Fruit fly (Drosophila melanogaster) whole organism, embryonic: Measurements from ENCODE around the gene CG43163.
A peak's percentile ranks its signal among the peaks of the same experiment; 100 is the strongest.

Experiments used
- Ada2b ChIP-seq: fragments of 200-800 bp; sonication (Bioruptor generic); IDR thresholded peaks from 2 replicates; pipeline ENCODE4 v1.3.6; 2022; ENCODE audit warnings: missing biosample characterization, missing genetic modification characterization
- Atf3 ChIP-seq: fragments of 200-800 bp; sonication (Bioruptor generic); optimal IDR thresholded peaks from 3 replicates; lab custom pipeline; 2016; ENCODE audit warnings: missing biosample characterization, missing genetic modification characterization
- CG10366 ChIP-seq: fragments of 200-800 bp; sonication (Bioruptor generic); IDR thresholded peaks from 2 replicates; pipeline ENCODE4 v1.3.6; 2022; ENCODE audit warnings: missing biosample characterization, missing genetic modification characterization
- CG10462 ChIP-seq: fragments of 200-800 bp; sonication (Bioruptor generic); optimal IDR thresholded peaks from 2 replicates; lab custom pipeline; 2016; ENCODE audit warnings: missing biosample characterization, missing genetic modification characterization
- CG10565 ChIP-seq: fragments of 200-800 bp; sonication (Bioruptor generic); optimal IDR thresholded peaks from 3 replicates; lab custom pipeline; 2016; ENCODE audit warnings: missing biosample characterization, mild to moderate bottlenecking, missing genetic modification characterization
- CG10979 ChIP-seq: fragments of 200-800 bp; sonication (Bioruptor generic); optimal IDR thresholded peaks from 2 replicates; lab custom pipeline; 2018; ENCODE audit warnings: missing biosample characterization, mild to moderate bottlenecking, missing genetic modification characterization, moderate library complexity
- CG12071 ChIP-seq: fragments of 200-800 bp; sonication (Bioruptor generic); optimal IDR thresholded peaks from 3 replicates; lab custom pipeline; 2018; ENCODE audit warnings: missing biosample characterization, mild to moderate bottlenecking, missing genetic modification characterization
- CG13287 ChIP-seq: fragments of 200-800 bp; sonication (Bioruptor generic); IDR thresholded peaks from 2 replicates; pipeline ENCODE4 v1.3.6; 2022; ENCODE audit warnings: missing biosample characterization, missing genetic modification characterization; ENCODE audit not compliant: partially characterized antibody
- CG13624 ChIP-seq: fragments of 200-800 bp; sonication (Bioruptor generic); optimal IDR thresholded peaks from 2 replicates; lab custom pipeline; 2016; ENCODE audit warnings: missing biosample characterization, missing genetic modification characterization
- CG15011 ChIP-seq: fragments of 200-800 bp; sonication (Bioruptor generic); optimal IDR thresholded peaks from 3 replicates; lab custom pipeline; 2018; ENCODE audit warnings: missing biosample characterization, mild to moderate bottlenecking, missing genetic modification characterization
- CG1603 ChIP-seq: fragments of 200-800 bp; sonication (Bioruptor generic); optimal IDR thresholded peaks from 2 replicates; lab custom pipeline; 2019; ENCODE audit warnings: missing biosample characterization, mild to moderate bottlenecking, missing genetic modification characterization, moderate library complexity
- CG16863 ChIP-seq: fragments of 200-800 bp; sonication (Bioruptor generic); optimal IDR thresholded peaks from 3 replicates; lab custom pipeline; 2016; ENCODE audit warnings: missing biosample characterization, missing genetic modification characterization
- CG17385 ChIP-seq: fragments of 200-800 bp; sonication (Bioruptor generic); optimal IDR thresholded peaks from 3 replicates; lab custom pipeline; 2018; ENCODE audit warnings: missing biosample characterization, mild to moderate bottlenecking, missing genetic modification characterization
- CG18599 ChIP-seq: fragments of 200-800 bp; sonication (Bioruptor generic); optimal IDR thresholded peaks from 3 replicates; lab custom pipeline; 2017; ENCODE audit warnings: missing biosample characterization, missing genetic modification characterization, mild to moderate bottlenecking, moderate library complexity, missing genetic modification reagents
- CG2202 ChIP-seq: fragments of 200-800 bp; sonication (Bioruptor generic); optimal IDR thresholded peaks from 2 replicates; lab custom pipeline; 2018; ENCODE audit warnings: missing biosample characterization, mild to moderate bottlenecking, missing genetic modification characterization
- CG31388 ChIP-seq: fragments of 200-800 bp; sonication (Bioruptor generic); optimal IDR thresholded peaks from 2 replicates; lab custom pipeline; 2016; ENCODE audit warnings: missing biosample characterization, missing genetic modification characterization
- CG31441 ChIP-seq: fragments of 200-800 bp; sonication (Bioruptor generic); IDR thresholded peaks from 2 replicates; pipeline ENCODE4 v1.3.6; 2022; ENCODE audit warnings: missing biosample characterization, missing genetic modification characterization
- CG32772 ChIP-seq: fragments of 200-800 bp; sonication (Bioruptor generic); IDR thresholded peaks from 2 replicates; pipeline ENCODE4 v1.3.6; 2022; ENCODE audit warnings: missing biosample characterization, missing genetic modification characterization
- CG4424 ChIP-seq: fragments of 200-800 bp; sonication (Bioruptor generic); optimal IDR thresholded peaks from 3 replicates; lab custom pipeline; 2016; ENCODE audit warnings: missing biosample characterization, missing genetic modification characterization
- CG6654 ChIP-seq: fragments of 200-800 bp; sonication (Bioruptor generic); optimal IDR thresholded peaks from 2 replicates; lab custom pipeline; 2017; ENCODE audit warnings: missing biosample characterization, mild to moderate bottlenecking, missing genetic modification characterization
- CG6854 ChIP-seq: fragments of 200-800 bp; sonication (Bioruptor generic); optimal IDR thresholded peaks from 3 replicates; lab custom pipeline; 2017; ENCODE audit warnings: missing biosample characterization, mild to moderate bottlenecking, missing genetic modification characterization
- CG8944 ChIP-seq: fragments of 200-800 bp; sonication (Bioruptor generic); optimal IDR thresholded peaks from 3 replicates; lab custom pipeline; 2016; ENCODE audit warnings: missing biosample characterization, missing genetic modification characterization
- CG9797 ChIP-seq: fragments of 200-800 bp; sonication (Bioruptor generic); optimal IDR thresholded peaks from 3 replicates; lab custom pipeline; 2018; ENCODE audit warnings: missing biosample characterization, mild to moderate bottlenecking, missing genetic modification characterization
- CkIIα-i1 ChIP-seq: fragments of 200-800 bp; sonication (Bioruptor generic); IDR thresholded peaks from 2 replicates; pipeline ENCODE4 v1.3.6; 2022; ENCODE audit warnings: missing biosample characterization, missing genetic modification characterization
- Dp ChIP-seq: fragments of 200-800 bp; sonication (Bioruptor generic); optimal IDR thresholded peaks from 2 replicates; lab custom pipeline; 2018; ENCODE audit warnings: missing biosample characterization, mild to moderate bottlenecking, missing genetic modification characterization, moderate library complexity
- E2f1 ChIP-seq: fragments of 200-800 bp; sonication (Bioruptor generic); IDR thresholded peaks from 2 replicates; pipeline ENCODE4 v1.3.6; 2022; ENCODE audit warnings: missing biosample characterization, missing genetic modification characterization
- HLH3B ChIP-seq: fragments of 200-800 bp; sonication (Bioruptor generic); IDR thresholded peaks from 2 replicates; pipeline ENCODE4 v1.3.6; 2022; ENCODE audit warnings: missing biosample characterization, missing genetic modification characterization
- Hr51 ChIP-seq, 2 experiments: fragments of 200-800 bp; sonication (Bioruptor generic); optimal IDR thresholded peaks; 2 replicates in 1 of 2; 3 replicates in 1 of 2; lab custom pipeline; 2016 to 2018; ENCODE audit warnings: missing biosample characterization in 2 of 2, missing genetic modification characterization in 2 of 2, mild to moderate bottlenecking in 1 of 2, moderate library complexity in 1 of 2
- Max ChIP-seq: fragments of 200-800 bp; sonication (Bioruptor generic); optimal IDR thresholded peaks from 2 replicates; lab custom pipeline; 2016; ENCODE audit warnings: missing biosample characterization, mild to moderate bottlenecking, missing genetic modification characterization
- NfI ChIP-seq: fragments of 200-800 bp; sonication (Bioruptor generic); optimal IDR thresholded peaks from 3 replicates; lab custom pipeline; 2018; ENCODE audit warnings: missing biosample characterization, mild to moderate bottlenecking, missing genetic modification characterization, moderate library complexity
- Oaz ChIP-seq: fragments of 200-800 bp; sonication (Bioruptor generic); IDR thresholded peaks from 2 replicates; pipeline ENCODE4 v1.3.6; 2022; ENCODE audit warnings: missing biosample characterization, missing genetic modification characterization
- Pdp1 ChIP-seq, 2 experiments: fragments of 200-800 bp; sonication (Bioruptor generic); optimal IDR thresholded peaks; 3 replicates each; lab custom pipeline; 2016; ENCODE audit warnings: missing biosample characterization in 2 of 2, missing genetic modification characterization in 2 of 2, mild to moderate bottlenecking in 1 of 2, moderate library complexity in 1 of 2
- Sin3A ChIP-seq: fragments of >200 bp; optimal IDR thresholded peaks from 2 replicates; lab custom pipeline; 2018
- Sox100B ChIP-seq: fragments of 200-800 bp; sonication (Bioruptor generic); optimal IDR thresholded peaks from 3 replicates; lab custom pipeline; 2018; ENCODE audit warnings: missing biosample characterization, mild to moderate bottlenecking, missing genetic modification characterization
- Spps ChIP-seq: fragments of 200-800 bp; sonication (Bioruptor generic); optimal IDR thresholded peaks from 2 replicates; lab custom pipeline; 2018; ENCODE audit warnings: missing biosample characterization, mild to moderate bottlenecking, missing genetic modification characterization
- al ChIP-seq: fragments of 200-800 bp; sonication (Bioruptor generic); IDR thresholded peaks from 2 replicates; pipeline ENCODE4 v1.3.6; 2022; ENCODE audit warnings: missing biosample characterization, missing genetic modification characterization
- chinmo ChIP-seq: fragments of 200-800 bp; sonication (Bioruptor generic); IDR thresholded peaks from 4 replicates; pipeline ENCODE4 v1.3.6; 2022; ENCODE audit warnings: missing biosample characterization, missing genetic modification characterization; ENCODE audit not compliant: partially characterized antibody
- ems ChIP-seq: fragments of 200-800 bp; sonication (Bioruptor generic); optimal IDR thresholded peaks from 3 replicates; lab custom pipeline; 2016; ENCODE audit warnings: missing biosample characterization, missing genetic modification characterization
- eve ChIP-seq, 2 experiments: fragments of >200 bp; optimal IDR thresholded peaks; 2 replicates each; lab custom pipeline; 2017; ENCODE audit warnings: missing biosample characterization in 2 of 2, missing genetic modification characterization in 2 of 2
- ftz-f1 ChIP-seq: fragments of 200-800 bp; sonication (Bioruptor generic); optimal IDR thresholded peaks from 2 replicates; lab custom pipeline; 2016; ENCODE audit warnings: missing biosample characterization, missing genetic modification characterization
- gt ChIP-seq: fragments of 200-800 bp; sonication (Bioruptor generic); IDR thresholded peaks from 2 replicates; pipeline ENCODE4 v1.3.6; 2022; ENCODE audit warnings: missing biosample characterization, missing genetic modification characterization
- jigr1 ChIP-seq: fragments of 200-800 bp; sonication (Bioruptor generic); IDR thresholded peaks from 3 replicates; pipeline ENCODE4 v1.3.6; 2022; ENCODE audit warnings: missing biosample characterization, missing genetic modification characterization
- kah ChIP-seq: fragments of 200-800 bp; sonication (Bioruptor generic); optimal IDR thresholded peaks from 2 replicates; lab custom pipeline; 2018; ENCODE audit warnings: missing biosample characterization, mild to moderate bottlenecking, missing genetic modification characterization
- lab ChIP-seq: fragments of 200-800 bp; sonication (Bioruptor generic); optimal IDR thresholded peaks from 3 replicates; lab custom pipeline; 2017; ENCODE audit warnings: missing biosample characterization, missing genetic modification characterization, mild to moderate bottlenecking, moderate library complexity, missing genetic modification reagents
- odd ChIP-seq: fragments of 200-800 bp; sonication (Bioruptor generic); optimal IDR thresholded peaks from 2 replicates; lab custom pipeline; 2017; ENCODE audit warnings: missing biosample characterization, mild to moderate bottlenecking, missing genetic modification characterization
- pnt ChIP-seq: fragments of 200-800 bp; sonication (Bioruptor generic); optimal IDR thresholded peaks from 3 replicates; lab custom pipeline; 2016; ENCODE audit warnings: missing biosample characterization, missing genetic modification characterization
- prd ChIP-seq, 3 experiments: fragments of >200 bp in 2 of 3; fragments of 200-800 bp in 1 of 3; sonication (Bioruptor generic) in 1 of 3; optimal IDR thresholded peaks in 2 of 3; IDR thresholded peaks in 1 of 3; 2 replicates in 2 of 3; 3 replicates in 1 of 3; pipeline versions ENCODE4 v1.3.6 to Lab custom; 2017 to 2022; ENCODE audit warnings: missing biosample characterization in 1 of 3, missing genetic modification characterization in 1 of 3
- salm ChIP-seq: fragments of 200-800 bp; sonication (Bioruptor generic); optimal IDR thresholded peaks from 2 replicates; lab custom pipeline; 2018; ENCODE audit warnings: missing biosample characterization, mild to moderate bottlenecking, missing genetic modification characterization
- tgo ChIP-seq: fragments of 200-800 bp; sonication (Bioruptor generic); IDR thresholded peaks from 3 replicates; pipeline ENCODE4 v1.3.6; 2022; ENCODE audit warnings: missing biosample characterization, missing genetic modification characterization
- tio ChIP-seq: fragments of 200-800 bp; sonication (Bioruptor generic); optimal IDR thresholded peaks from 2 replicates; lab custom pipeline; 2017; ENCODE audit warnings: missing biosample characterization, missing genetic modification characterization, inconsistent platforms
- twi ChIP-seq: fragments of 200-800 bp; optimal IDR thresholded peaks from 2 replicates; lab custom pipeline; 2019; ENCODE audit warnings: missing biosample characterization, mild to moderate bottlenecking, missing genetic modification characterization, moderate library complexity

CG43163 gene

DNA sequence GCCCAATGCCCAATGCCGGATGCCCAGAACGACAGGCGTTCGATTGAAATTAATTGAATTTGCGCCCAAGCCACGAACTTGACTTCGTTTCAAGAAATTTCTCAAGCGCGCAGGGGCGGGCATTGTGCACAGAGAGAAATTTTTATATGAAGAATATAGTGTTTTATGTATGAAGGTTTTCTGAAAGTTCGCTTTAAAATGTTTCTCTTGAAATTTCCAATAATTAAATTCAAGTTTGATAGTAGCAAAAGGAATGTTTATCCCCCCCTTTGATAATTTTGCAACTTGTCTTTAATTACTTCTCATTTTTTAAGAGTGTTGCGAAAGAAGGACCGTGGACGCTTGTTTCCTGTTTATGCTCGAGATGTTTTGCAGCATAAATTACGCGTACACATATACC is 36.9 kb upstream of the CG43163 start (continued):
- TF ChIP-seq Spps (no peak), CG10462 (GFP tag; lab: Kevin White, UChicago) (no peak), tio (GFP tag; lab: Kevin White, UChicago) (peak; percentile 8), NfI (GFP tag; lab: Kevin White, UChicago) (no peak), chinmo (GFP tag; lab: Robert Waterston, UW) (no peak), CG16863 (no peak), gt (GFP tag; lab: Robert Waterston, UW) (no peak), pnt (GFP tag; lab: Kevin White, UChicago) (no peak), odd (GFP tag; lab: Kevin White, UChicago) (no peak), CG10565 (no peak), CG4424 (GFP tag; lab: Kevin White, UChicago) (peak; percentile 36), CG8944 (GFP tag; lab: Kevin White, UChicago) (no peak), Ada2b (GFP tag; lab: Robert Waterston, UW) (0 out of 2 replicates have a peak, but pooled peaks have one; percentile 8), ems (GFP tag; lab: Kevin White, UChicago) (no peak), CG9797 (no peak), eve (GFP tag; optimal IDR thresholded peaks at IDR 0.05; lab: Kevin White, UChicago) (no peak), CG13624 (GFP tag; lab: Kevin White, UChicago) (no peak), HLH3B (peak; percentile 36; the same call in 1 of the 2 replicates), prd (optimal IDR thresholded peaks at IDR 0.05; lab: Kevin White, UChicago) (no peak), prd (GFP tag; IDR thresholded peaks at IDR 0.05; lab: Robert Waterston, UW) (peak; percentile 19; the same call in 1 of the 3 replicates), CG18599 (GFP tag; lab: Kevin White, UChicago) (peak; percentile 18), salm (tag; lab: Kevin White, UChicago) (no peak), twi (tag; lab: Kevin White, UChicago) (no peak), Atf3 (no peak), CG6654 (no peak), tgo (GFP tag; lab: Robert Waterston, UW) (no peak), kah (GFP tag; lab: Kevin White, UChicago) (no peak), Oaz (no peak), CG12071 (GFP tag; lab: Kevin White, UChicago) (no peak), Max (GFP tag; lab: Kevin White, UChicago) (no peak), ftz-f1 (GFP tag; lab: Kevin White, UChicago) (no peak), CkIIα-i1 (no peak), CG10366 (GFP tag; lab: Robert Waterston, UW) (no peak), jigr1 (no peak), E2f1 (no peak), CG31441 (GFP tag; lab: Robert Waterston, UW) (peak; percentile 42; the same call in 1 of the 2 replicates), Dp (no peak), CG10979 (tag; lab: Kevin White, UChicago) (peak; percentile 55), CG31388 (GFP tag; lab: Kevin White, UChicago) (no peak), CG17385 (GFP tag; lab: Kevin White, UChicago) (no peak), CG2202 (peak; percentile 19), CG15011 (GFP tag; lab: Kevin White, UChicago) (no peak), Pdp1 (GFP tag; optimal IDR thresholded peaks at IDR 0.05; lab: Kevin White, UChicago) (peak in 1 of 2 experiments; percentile 2), Sox100B (peak; percentile 5), CG1603 (no peak), al (GFP tag; lab: Robert Waterston, UW) (no peak), lab (GFP tag; lab: Kevin White, UChicago) (peak; percentile 9), CG6854 (GFP tag; lab: Kevin White, UChicago) (no peak), CG32772 (no peak), Hr51 (GFP tag; optimal IDR thresholded peaks at IDR 0.05; lab: Kevin White, UChicago) (peak in 1 of 2 experiments; percentile 32), CG13287 (no peak), Sin3A (lab: Kevin White, UChicago) (no peak)
